Worm (Caenorhabditis elegans): ENCODE data around the gene oac-31.

oac-31 gene

DNA sequence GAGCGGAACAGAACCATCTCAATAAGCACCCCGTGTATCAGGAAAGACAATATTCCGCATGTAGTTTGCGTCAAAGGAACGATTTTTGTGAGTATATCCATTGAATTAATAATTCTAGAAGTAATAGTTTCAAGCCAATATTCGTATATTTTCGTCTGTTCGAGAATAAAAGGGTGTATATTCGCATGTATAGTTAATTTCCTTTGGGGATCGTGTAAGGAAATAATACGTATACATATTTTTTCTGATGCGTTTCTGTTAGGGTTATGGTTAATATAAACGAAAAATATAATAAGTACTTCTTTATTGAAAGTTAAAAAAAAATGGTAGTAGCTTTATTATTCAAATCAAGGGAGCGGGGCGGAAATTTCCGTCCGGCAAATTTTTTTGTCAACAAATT, 13.7 kb downstream of the oac-31 start, which contains the start of gene str-236:
TSS of gene str-236 (minus strand) at position 101 of the 400 bp plus-strand sequence.
- no peak for TF ChIP-seq C38D4.7 (GFP tag; optimal IDR thresholded peaks at IDR 0.05)
- no peak for TF ChIP-seq F13H6.1 (tag; optimal IDR thresholded peaks at IDR 0.05)
- no peak for TF ChIP-seq C08G9.2 (tag; optimal IDR thresholded peaks at IDR 0.05)
- TF ChIP-seq dmd-4 (tag; optimal IDR thresholded peaks at IDR 0.05; ENCODE audit: borderline replicate concordance) = no peak
- TF ChIP-seq che-1 (tag; optimal IDR thresholded peaks at IDR 0.05) = no peak
- TF ChIP-seq ama-1 (optimal IDR thresholded peaks at IDR 0.05) = no peak
- no peak for TF ChIP-seq lim-6 (tag; optimal IDR thresholded peaks at IDR 0.05)

DNA sequence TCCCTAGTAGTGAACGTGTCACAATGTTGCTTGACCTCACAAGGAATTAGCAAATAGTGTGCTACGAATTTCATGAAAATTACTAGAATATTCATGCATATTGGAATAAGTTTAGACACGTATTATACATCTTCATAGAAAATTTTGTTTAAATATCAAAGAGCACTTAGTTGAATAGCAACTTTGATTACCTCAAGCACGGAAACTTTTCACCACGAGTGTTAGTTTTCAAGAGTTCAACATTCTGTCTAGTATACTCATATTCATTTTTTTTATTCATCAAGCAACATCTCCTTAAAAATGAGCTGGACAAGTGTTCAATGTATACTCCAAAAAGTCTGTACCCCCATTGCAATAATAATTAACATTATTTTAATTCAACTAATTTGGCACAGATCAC, 19.2 kb downstream of the oac-31 start, which contains the start of gene str-243:
TSS of gene str-243 (plus strand) at position 301 of the 400 bp plus-strand sequence.
- TF ChIP-seq ttx-3 (tag; optimal IDR thresholded peaks at IDR 0.05) (no peak), npax-4 (tag; optimal IDR thresholded peaks at IDR 0.05) (no peak), pat-9 (tag; optimal IDR thresholded peaks at IDR 0.05) (no peak), fkh-6 (tag; optimal IDR thresholded peaks at IDR 0.05) (no peak), ref-2 (tag; optimal IDR thresholded peaks at IDR 0.05) (no peak), hlh-15 (tag; optimal IDR thresholded peaks at IDR 0.05) (no peak), hlh-30 (tag; optimal IDR thresholded peaks at IDR 0.05; ENCODE audit: insufficient read depth) (no peak), T23F11.4 (GFP tag; optimal IDR thresholded peaks at IDR 0.05) (no peak), unc-3 (GFP tag; conservative IDR thresholded peaks at IDR 0.05) (no peak), unc-3 (tag; optimal IDR thresholded peaks at IDR 0.05) (no peak), hlh-6 (tag; optimal IDR thresholded peaks at IDR 0.05) (no peak), gmeb-2 (tag; optimal IDR thresholded peaks at IDR 0.05) (no peak), ceh-9 (tag; optimal IDR thresholded peaks at IDR 0.05) (no peak), ceh-48 (tag; optimal IDR thresholded peaks at IDR 0.05) (no peak), C38D4.7 (GFP tag; optimal IDR thresholded peaks at IDR 0.05) (no peak), odd-2 (tag; optimal IDR thresholded peaks at IDR 0.05) (no peak), K02D7.2 (tag; optimal IDR thresholded peaks at IDR 0.05) (no peak), ztf-16 (tag; optimal IDR thresholded peaks at IDR 0.05) (no peak), unc-55 (GFP tag; optimal IDR thresholded peaks at IDR 0.05) (no peak), unc-42 (tag; optimal IDR thresholded peaks at IDR 0.05) (no peak)

DNA sequence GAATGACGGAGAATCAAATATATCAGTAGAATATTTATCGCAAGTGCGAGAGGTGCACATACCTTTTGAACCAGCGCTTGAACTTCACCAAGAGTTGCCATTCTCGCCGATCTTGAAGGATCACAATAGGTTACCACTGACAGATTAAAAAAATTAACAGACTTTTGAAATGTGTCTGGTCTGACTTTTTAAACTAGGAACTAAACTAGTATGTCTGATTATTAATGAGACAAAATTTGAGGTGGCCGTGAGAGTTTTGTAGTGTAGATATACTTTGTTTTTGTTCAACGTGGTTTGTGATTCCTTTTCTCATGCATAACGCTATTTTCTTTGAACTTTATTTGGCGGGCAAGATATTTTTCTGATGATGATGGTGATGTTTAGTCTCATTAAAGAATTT, 19.8 kb downstream of the oac-31 start, which contains the start of gene str-240:
TSS of gene str-240 (minus strand) at position 101 of the 400 bp plus-strand sequence.
- TF ChIP-seq ceh-31 (tag; optimal IDR thresholded peaks at IDR 0.05) (no peak), hlh-6 (tag; optimal IDR thresholded peaks at IDR 0.05) (no peak), pros-1 (tag; optimal IDR thresholded peaks at IDR 0.05) (no peak), hlh-30 (tag; optimal IDR thresholded peaks at IDR 0.05; ENCODE audit: insufficient read depth) (no peak), syd-9 (tag; optimal IDR thresholded peaks at IDR 0.05) (no peak)

DNA sequence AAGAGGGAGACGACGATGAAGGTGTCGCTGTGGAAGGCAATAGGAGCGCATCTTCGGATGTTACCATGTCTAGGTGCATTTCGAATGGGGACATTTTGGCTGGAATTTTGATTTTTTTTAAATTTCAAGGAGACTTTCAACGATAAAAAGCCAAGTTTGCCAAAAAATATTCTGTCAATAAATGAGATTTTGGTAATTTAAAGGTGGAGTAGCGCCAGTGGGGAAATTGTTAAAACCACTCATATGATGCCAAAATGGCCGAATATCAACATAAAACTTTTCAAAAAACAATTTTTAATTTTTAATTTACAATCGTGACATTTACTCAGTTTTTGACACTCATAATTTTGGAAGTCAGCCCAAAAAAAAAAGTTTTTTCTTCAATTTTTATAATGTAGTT, 30.1 kb downstream of the oac-31 start, which contains the start of gene nhr-260:
TSS of gene nhr-260 (minus strand) at position 101 of the 400 bp plus-strand sequence.
- no peak for TF ChIP-seq pqm-1 (tag; optimal IDR thresholded peaks at IDR 0.05)
- TF ChIP-seq hlh-6 (tag; optimal IDR thresholded peaks at IDR 0.05) = no peak
- TF ChIP-seq sox-2 (GFP tag; IDR thresholded peaks at IDR 0.05) = no peak
- TF ChIP-seq C08G9.2 (tag; optimal IDR thresholded peaks at IDR 0.05) = no peak

DNA sequence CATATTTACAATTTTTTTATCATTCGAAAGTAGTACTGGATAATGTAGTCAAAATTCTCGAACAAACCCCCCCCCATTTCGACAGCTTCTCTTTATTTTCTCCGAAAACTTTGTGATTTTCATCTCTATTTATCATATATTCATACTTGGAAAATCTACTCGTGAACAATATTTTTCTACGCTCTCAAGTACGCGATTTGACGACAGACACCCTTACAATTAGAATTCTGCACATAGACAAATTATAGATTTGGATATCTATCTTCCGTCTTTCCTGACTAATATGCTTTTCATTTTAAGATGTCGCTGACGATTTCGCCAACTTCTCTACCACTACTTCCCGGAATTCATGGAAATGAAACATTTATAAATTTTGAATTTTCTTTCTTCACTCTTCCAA, 35.7 kb downstream of the oac-31 start, which contains the start of gene sru-28:
TSS of gene sru-28 (plus strand) at position 301 of the 400 bp plus-strand sequence.
- TF ChIP-seq fax-1 (tag; optimal IDR thresholded peaks at IDR 0.05) = no peak
- TF ChIP-seq madf-2 (tag; optimal IDR thresholded peaks at IDR 0.05) = no peak

DNA sequence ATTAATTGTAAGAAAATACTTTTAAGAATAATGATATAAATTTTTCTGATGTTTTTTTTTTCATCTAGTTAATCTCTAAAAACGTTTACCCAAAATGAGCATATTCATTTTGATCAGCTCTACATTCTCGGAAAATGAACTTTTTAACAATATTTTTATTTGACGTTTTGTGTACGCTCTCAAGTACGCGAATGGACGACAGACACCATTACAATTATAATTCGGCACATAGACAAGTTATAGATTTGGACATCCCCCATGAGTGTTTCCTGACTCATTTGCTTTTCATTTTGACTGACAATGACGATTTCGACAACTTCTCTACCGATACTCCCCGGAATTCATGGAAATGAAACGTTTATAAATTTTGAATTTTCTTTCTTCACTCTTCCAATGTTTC, 42.5 kb downstream of the oac-31 start, which contains the start of gene sru-27:
TSS of gene sru-27 (plus strand) at position 301 of the 400 bp plus-strand sequence.
- TF ChIP-seq fax-1 (tag; optimal IDR thresholded peaks at IDR 0.05) = no peak
- no peak for TF ChIP-seq lim-6 (tag; optimal IDR thresholded peaks at IDR 0.05)
- TF ChIP-seq fkh-6 (tag; optimal IDR thresholded peaks at IDR 0.05) = no peak
- TF ChIP-seq ref-2 (tag; optimal IDR thresholded peaks at IDR 0.05) = no peak
- TF ChIP-seq ceh-22 (tag; optimal IDR thresholded peaks at IDR 0.05) = no peak
- no peak for TF ChIP-seq pax-1 (tag; optimal IDR thresholded peaks at IDR 0.05)
- no peak for TF ChIP-seq ttx-3 (tag; optimal IDR thresholded peaks at IDR 0.05)
- TF ChIP-seq T23F11.4 (GFP tag; optimal IDR thresholded peaks at IDR 0.05) = no peak
- no peak for TF ChIP-seq ceh-19 (GFP tag; optimal IDR thresholded peaks at IDR 0.05)

All from whole organism, late embryonic.